Worm (Caenorhabditis elegans): ENCODE measurements around the gene E04F6.9.

E04F6.9 gene

DNA sequence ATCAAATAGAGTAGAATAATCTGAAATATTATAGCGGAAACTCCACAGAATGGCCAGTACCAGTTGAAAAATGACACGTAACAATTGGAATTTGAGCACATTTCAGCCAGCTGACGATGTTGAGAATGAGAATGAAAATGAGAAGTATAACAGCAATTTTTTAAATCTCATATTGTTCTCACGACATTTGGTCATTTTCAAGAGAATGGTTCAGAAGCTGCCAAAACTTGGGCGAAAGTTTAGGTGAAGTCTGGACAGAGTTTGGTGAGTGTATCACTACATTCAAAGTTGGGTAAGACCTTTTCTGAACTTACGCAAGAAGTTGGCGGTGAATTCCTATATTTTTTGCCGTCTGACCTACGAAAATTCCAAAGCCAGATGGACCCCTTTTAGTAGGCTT is 7.0 kb downstream of the E04F6.9 start, which contains the start of gene srd-58:
TSS of gene srd-58 (minus strand) at position 101 of the 400 bp plus-strand sequence.
- TF ChIP-seq fkh-4 (tag; optimal IDR thresholded peaks at IDR 0.05; ENCODE audit: borderline replicate concordance) (no peak), hlh-17 (GFP tag; optimal IDR thresholded peaks at IDR 0.05; ENCODE audit: borderline replicate concordance) (no peak), lsy-2 (tag; optimal IDR thresholded peaks at IDR 0.05) (no peak), lin-14 (GFP tag; optimal IDR thresholded peaks at IDR 0.05) (no peak), ztf-11 (tag; optimal IDR thresholded peaks at IDR 0.05) (no peak), efl-1 (optimal IDR thresholded peaks at IDR 0.05) (no peak), efl-1 (GFP tag; optimal IDR thresholded peaks at IDR 0.05 in 1 of 2) (no peak), dpl-1 (GFP tag; optimal IDR thresholded peaks at IDR 0.05) (no peak)

DNA sequence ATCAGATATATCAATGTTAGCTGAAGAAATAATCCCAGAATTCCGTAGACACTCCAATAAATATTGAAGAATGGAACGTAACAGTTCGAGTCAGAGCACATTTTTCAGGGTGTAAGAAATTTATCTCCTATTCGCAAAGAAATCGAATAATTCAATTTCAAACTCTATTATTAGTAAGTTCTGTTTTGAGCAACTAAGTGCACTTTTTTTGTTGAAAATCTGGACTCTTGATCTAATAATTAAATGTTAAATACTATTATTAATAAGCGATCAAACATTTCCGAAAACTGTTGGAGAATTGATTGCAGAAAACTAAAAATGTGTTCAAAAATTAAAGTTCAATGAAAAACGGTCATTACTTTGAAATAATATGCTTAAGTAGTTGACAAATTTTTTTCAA is 8.8 kb downstream of the E04F6.9 start, which contains the start of gene srd-56:
TSS of gene srd-56 (minus strand) at position 101 of the 400 bp plus-strand sequence.
- TF ChIP-seq grh-1 (GFP tag; IDR thresholded peaks at IDR 0.05) (no peak), ets-5 (GFP tag; IDR thresholded peaks at IDR 0.05) (no peak), nhr-76 (tag; optimal IDR thresholded peaks at IDR 0.05) (no peak)

DNA sequence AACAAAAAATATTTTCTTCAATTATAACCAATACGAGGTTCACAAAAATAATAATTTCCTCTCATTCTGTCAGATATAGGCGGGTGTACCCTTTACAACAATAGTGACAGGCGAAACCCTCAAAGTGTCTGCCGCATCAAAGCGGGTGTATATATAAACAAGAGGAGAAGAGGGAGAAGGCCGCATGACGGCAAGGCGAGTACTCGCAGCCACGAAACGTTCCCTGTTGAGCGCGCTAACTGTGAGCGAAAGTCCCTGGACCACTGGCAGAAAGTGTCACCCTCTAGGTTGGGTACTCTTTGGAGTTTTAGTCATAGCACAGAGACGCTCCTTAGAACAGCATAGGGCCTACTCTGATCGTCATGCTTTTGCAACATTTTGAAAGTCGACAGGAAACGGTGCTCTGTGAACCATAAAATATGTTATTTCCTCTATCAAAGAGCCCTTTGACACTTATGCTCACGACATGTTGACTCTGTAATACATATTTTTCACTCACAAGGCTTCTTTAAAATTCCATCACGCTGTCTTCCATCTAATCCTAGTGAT is 11.8 kb downstream of the E04F6.9 start, which contains the start of gene pcrg-1:
TSS of gene pcrg-1 (plus strand) at position 499 of the 549 bp plus-strand sequence.
- peak; percentile 90 for TF ChIP-seq nhr-47 (tag; optimal IDR thresholded peaks at IDR 0.05)
- TF ChIP-seq lin-14 (GFP tag; optimal IDR thresholded peaks at IDR 0.05) = peak; percentile 86
- TF ChIP-seq pag-3 (tag; optimal IDR thresholded peaks at IDR 0.05; ENCODE audit: borderline replicate concordance, insufficient read depth) = no peak
- peak; percentile 51 for TF ChIP-seq pax-3 (tag; optimal IDR thresholded peaks at IDR 0.05)
- peak; percentile 80 for TF ChIP-seq irx-1 (tag; optimal IDR thresholded peaks at IDR 0.05)
- peak; percentile 89 for TF ChIP-seq nhr-71 (tag; optimal IDR thresholded peaks at IDR 0.05)
- TF ChIP-seq zag-1 (tag; optimal IDR thresholded peaks at IDR 0.05) = no peak
- no peak for TF ChIP-seq nhr-84 (tag; optimal IDR thresholded peaks at IDR 0.05)
- peak; percentile 83 for TF ChIP-seq tbx-2 (tag; optimal IDR thresholded peaks at IDR 0.05)
- TF ChIP-seq aha-1 (tag; optimal IDR thresholded peaks at IDR 0.05) = no peak
- TF ChIP-seq lin-35 (GFP tag; optimal IDR thresholded peaks at IDR 0.05) = peak; percentile 53 to 72
- TF ChIP-seq efl-3 (GFP tag; optimal IDR thresholded peaks at IDR 0.05) = peak; percentile 61
- no peak for TF ChIP-seq tlp-1 (tag; optimal IDR thresholded peaks at IDR 0.05)
- TF ChIP-seq lsy-2 (tag; optimal IDR thresholded peaks at IDR 0.05) = peak; percentile 54 to 81
- TF ChIP-seq sptf-1 (tag; optimal IDR thresholded peaks at IDR 0.05) = no peak
- TF ChIP-seq isw-1 (GFP tag; IDR thresholded peaks at IDR 0.05) = peak; percentile 42
- TF ChIP-seq nhr-11 (tag; optimal IDR thresholded peaks at IDR 0.05) = no peak
- TF ChIP-seq snpc-4 (tag; optimal IDR thresholded peaks at IDR 0.05) = peak; percentile 99
- TF ChIP-seq hpl-2 (GFP tag; optimal IDR thresholded peaks at IDR 0.05) = no peak
- TF ChIP-seq sox-4 (tag; optimal IDR thresholded peaks at IDR 0.05) = peak; percentile 36
- TF ChIP-seq sup-37 (GFP tag; optimal IDR thresholded peaks at IDR 0.05) = peak; percentile 84
- TF ChIP-seq xbp-1 (tag; optimal IDR thresholded peaks at IDR 0.05) = peak; percentile 76
- TF ChIP-seq Y116A8C.19 (tag; optimal IDR thresholded peaks at IDR 0.05; ENCODE audit: borderline replicate concordance) = peak; percentile 15
- peak; percentile 85 for TF ChIP-seq lir-3 (tag; optimal IDR thresholded peaks at IDR 0.05; ENCODE audit: poor library complexity)
- TF ChIP-seq fkh-4 (tag; optimal IDR thresholded peaks at IDR 0.05; ENCODE audit: borderline replicate concordance) = no peak
- TF ChIP-seq mdl-1 (tag; optimal IDR thresholded peaks at IDR 0.05) = peak in 1 of 2 experiments; percentile 77
- TF ChIP-seq ceh-63 (GFP tag; optimal IDR thresholded peaks at IDR 0.05) = peak; percentile 67
- TF ChIP-seq unc-62 (GFP tag; optimal IDR thresholded peaks at IDR 0.05) = no peak
- peak; percentile 86 for TF ChIP-seq swsn-7 (tag; optimal IDR thresholded peaks at IDR 0.05)
- no peak for TF ChIP-seq ces-1 (GFP tag; optimal IDR thresholded peaks at IDR 0.05)
- peak; percentile 76 for TF ChIP-seq elt-2 (tag; optimal IDR thresholded peaks at IDR 0.05)
- peak; percentile 36 for TF ChIP-seq aly-2 (tag; optimal IDR thresholded peaks at IDR 0.05)
- no peak for TF ChIP-seq fkh-8 (tag; optimal IDR thresholded peaks at IDR 0.05)
- TF ChIP-seq fos-1 (tag; optimal IDR thresholded peaks at IDR 0.05) = peak; percentile 57
- TF ChIP-seq nhr-237 (tag; optimal IDR thresholded peaks at IDR 0.05) = no peak
- peak; percentile 92 for TF ChIP-seq nhr-85 (tag)
- peak; percentile 87 for TF ChIP-seq dsc-1 (tag; optimal IDR thresholded peaks at IDR 0.05)
- TF ChIP-seq mab-9 (GFP tag; IDR thresholded peaks at IDR 0.05) = peak; percentile 72
- no peak for TF ChIP-seq egl-27 (tag; optimal IDR thresholded peaks at IDR 0.05)
- no peak for TF ChIP-seq C34B4.2 (tag; optimal IDR thresholded peaks at IDR 0.05)
